Worm (Caenorhabditis elegans): ENCODE data around the gene kqt-3.

DNA sequence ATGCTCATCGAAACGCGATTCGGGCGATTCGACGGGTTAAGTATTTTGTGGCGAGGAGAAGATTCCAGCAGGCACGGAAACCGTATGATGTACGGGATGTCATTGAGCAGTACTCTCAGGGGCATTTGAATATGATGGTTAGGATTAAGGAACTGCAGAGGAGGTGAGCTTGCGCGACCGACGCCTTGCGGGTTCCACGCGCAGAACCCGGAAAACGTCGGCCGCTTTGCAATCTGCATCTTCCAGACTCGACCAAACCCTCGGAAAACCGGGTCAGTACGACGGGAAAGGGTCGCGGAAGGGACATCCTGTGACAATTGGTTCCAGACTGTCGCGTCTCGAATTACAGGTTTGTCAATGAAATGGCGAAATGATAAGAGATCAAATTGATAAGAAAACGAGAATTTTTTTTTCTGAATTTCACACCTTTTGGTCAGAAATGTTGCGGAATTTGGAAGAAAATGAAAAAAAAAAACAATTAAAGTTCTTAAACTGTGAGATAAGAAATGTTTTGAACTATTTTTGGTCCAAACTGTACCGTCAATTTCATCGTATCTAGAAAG lies 15.5 kb downstream of the kqt-3 start:
- TF ChIP-seq ceh-44 (GFP tag; IDR thresholded peaks at IDR 0.05) (no peak), ceh-82 (tag; optimal IDR thresholded peaks at IDR 0.05) (no peak), nhr-77 (tag; optimal IDR thresholded peaks at IDR 0.05) (no peak), nhr-111 (GFP tag; optimal IDR thresholded peaks at IDR 0.05) (no peak), ztf-11 (tag; optimal IDR thresholded peaks at IDR 0.05) (no peak), spr-3 (GFP tag; optimal IDR thresholded peaks at IDR 0.05) (no peak), daf-8 (GFP tag; IDR thresholded peaks at IDR 0.05) (no peak), lin-13 (GFP tag; optimal IDR thresholded peaks at IDR 0.05) (no peak), lin-38 (GFP tag; IDR thresholded peaks at IDR 0.05) (no peak), egl-27 (tag; optimal IDR thresholded peaks at IDR 0.05) (no peak), Y48G9A.11 (GFP tag; IDR thresholded peaks at IDR 0.05) (no peak)
